Fruit fly (Drosophila melanogaster) whole organism, embryonic: ENCODE data around the gene IntS9.

Experiments
- B-H2 ChIP-seq: fragments of 200-800 bp; sonication (Bioruptor generic); optimal IDR thresholded peaks from 2 replicates; lab custom pipeline; 2018; ENCODE audit warnings: missing biosample characterization, mild to moderate bottlenecking, missing genetic modification characterization
- CG10274 ChIP-seq: fragments of 200-800 bp; sonication (Bioruptor generic); optimal IDR thresholded peaks from 3 replicates; lab custom pipeline; 2017; ENCODE audit warnings: missing biosample characterization, mild to moderate bottlenecking, missing genetic modification characterization
- CG10654 ChIP-seq: fragments of 200-800 bp; sonication (Bioruptor generic); optimal IDR thresholded peaks from 2 replicates; lab custom pipeline; 2016; ENCODE audit warnings: missing biosample characterization, missing genetic modification characterization
- CG11085 ChIP-seq: fragments of 200-800 bp; sonication (Bioruptor generic); IDR thresholded peaks from 2 replicates; pipeline ENCODE4 v1.3.6; 2022; ENCODE audit warnings: missing biosample characterization, missing genetic modification characterization
- CG11695 ChIP-seq: fragments of 200-800 bp; sonication (Bioruptor generic); IDR thresholded peaks from 3 replicates; pipeline ENCODE4 v1.3.6; 2022; ENCODE audit warnings: missing biosample characterization, missing genetic modification characterization
- CG12104 ChIP-seq: fragments of 200-800 bp; sonication (Bioruptor generic); optimal IDR thresholded peaks from 3 replicates; lab custom pipeline; 2016; ENCODE audit warnings: missing biosample characterization, missing genetic modification characterization
- CG1233 ChIP-seq: fragments of 200-800 bp; sonication (Bioruptor generic); optimal IDR thresholded peaks from 4 replicates; lab custom pipeline; 2018; ENCODE audit warnings: missing biosample characterization, mild to moderate bottlenecking, missing genetic modification characterization
- CG15514 ChIP-seq: fragments of 200-800 bp; sonication (Bioruptor generic); optimal IDR thresholded peaks from 3 replicates; lab custom pipeline; 2017; ENCODE audit warnings: missing biosample characterization, missing genetic modification characterization, mild to moderate bottlenecking, moderate library complexity, missing genetic modification reagents
- CG1792 ChIP-seq: fragments of 200-800 bp; sonication (Bioruptor generic); optimal IDR thresholded peaks from 2 replicates; lab custom pipeline; 2016; ENCODE audit warnings: missing biosample characterization, missing genetic modification characterization
- CG30431 ChIP-seq: fragments of 200-800 bp; sonication (Bioruptor generic); optimal IDR thresholded peaks from 2 replicates; lab custom pipeline; 2017; ENCODE audit warnings: missing biosample characterization, missing genetic modification characterization
- CG31441 ChIP-seq: fragments of 200-800 bp; sonication (Bioruptor generic); IDR thresholded peaks from 2 replicates; pipeline ENCODE4 v1.3.6; 2022; ENCODE audit warnings: missing biosample characterization, missing genetic modification characterization
- CG3163 ChIP-seq: fragments of 200-800 bp; sonication (Bioruptor generic); optimal IDR thresholded peaks from 3 replicates; lab custom pipeline; 2016; ENCODE audit warnings: missing biosample characterization, missing genetic modification characterization
- CG32767 ChIP-seq: fragments of 200-800 bp; sonication (Bioruptor generic); IDR thresholded peaks from 2 replicates; pipeline ENCODE4 v1.3.6; 2022; ENCODE audit warnings: missing biosample characterization, missing genetic modification characterization
- CG33213 ChIP-seq: fragments of 200-800 bp; sonication (Bioruptor generic); optimal IDR thresholded peaks from 3 replicates; lab custom pipeline; 2016; ENCODE audit warnings: missing biosample characterization, missing genetic modification characterization
- CG3838 ChIP-seq: fragments of 200-800 bp; sonication (Bioruptor generic); optimal IDR thresholded peaks from 3 replicates; lab custom pipeline; 2016; ENCODE audit warnings: missing biosample characterization, missing genetic modification characterization
- CG3847 ChIP-seq: fragments of 200-800 bp; sonication (Bioruptor generic); IDR thresholded peaks from 2 replicates; pipeline ENCODE4 v1.3.6; 2022; ENCODE audit warnings: missing biosample characterization, missing genetic modification characterization
- CG4854 ChIP-seq: fragments of 200-800 bp; sonication (Bioruptor generic); optimal IDR thresholded peaks from 2 replicates; lab custom pipeline; 2016; ENCODE audit warnings: missing biosample characterization, missing genetic modification characterization, inconsistent platforms
- CG6175 ChIP-seq: fragments of 200-800 bp; sonication (Bioruptor generic); IDR thresholded peaks from 3 replicates; pipeline ENCODE4 v1.3.6; 2022; ENCODE audit warnings: missing biosample characterization, missing genetic modification characterization
- CG6683 ChIP-seq: fragments of 200-800 bp; sonication (Bioruptor generic); optimal IDR thresholded peaks from 2 replicates; lab custom pipeline; 2017; ENCODE audit warnings: missing biosample characterization, mild to moderate bottlenecking, missing genetic modification characterization, missing genetic modification reagents
- CG6689 ChIP-seq: fragments of 200-800 bp; sonication (Bioruptor generic); IDR thresholded peaks from 2 replicates; pipeline ENCODE4 v1.3.6; 2022; ENCODE audit warnings: missing biosample characterization, missing genetic modification characterization
- CG6813 ChIP-seq: fragments of 200-800 bp; sonication (Bioruptor generic); optimal IDR thresholded peaks from 2 replicates; lab custom pipeline; 2017; ENCODE audit warnings: missing biosample characterization, missing genetic modification characterization, mild to moderate bottlenecking, moderate library complexity, missing genetic modification reagents
- CG7745 ChIP-seq: fragments of 200-800 bp; sonication (Bioruptor generic); optimal IDR thresholded peaks from 2 replicates; lab custom pipeline; 2018; ENCODE audit warnings: missing biosample characterization, mild to moderate bottlenecking, missing genetic modification characterization, moderate library complexity
- Dad ChIP-seq: fragments of 200-800 bp; sonication (Bioruptor generic); optimal IDR thresholded peaks from 3 replicates; lab custom pipeline; 2016; ENCODE audit warnings: missing biosample characterization, missing genetic modification characterization
- Dbx ChIP-seq: fragments of 200-800 bp; sonication (Bioruptor generic); IDR thresholded peaks from 3 replicates; pipeline ENCODE4 v1.3.6; 2022; ENCODE audit warnings: missing biosample characterization, missing genetic modification characterization
- Doc3 ChIP-seq: fragments of 200-800 bp; sonication (Bioruptor generic); IDR thresholded peaks from 3 replicates; pipeline ENCODE4 v1.3.6; 2022; ENCODE audit warnings: missing biosample characterization, missing genetic modification characterization; ENCODE audit not compliant: partially characterized antibody
- Gsc ChIP-seq: fragments of 200-800 bp; sonication (Bioruptor generic); IDR thresholded peaks from 2 replicates; pipeline ENCODE4 v1.3.6; 2022; ENCODE audit warnings: missing biosample characterization, missing genetic modification characterization
- HLH4C ChIP-seq: fragments of 200-800 bp; sonication (Bioruptor generic); IDR thresholded peaks from 3 replicates; pipeline ENCODE4 v1.3.6; 2022; ENCODE audit warnings: missing biosample characterization, missing genetic modification characterization; ENCODE audit not compliant: partially characterized antibody
- Lim3 ChIP-seq: fragments of 200-800 bp; sonication (Bioruptor generic); IDR thresholded peaks from 2 replicates; pipeline ENCODE4 v1.3.6; 2022; ENCODE audit warnings: missing biosample characterization, missing genetic modification characterization
- Lpt ChIP-seq: fragments of >200 bp; optimal IDR thresholded peaks from 2 replicates; lab custom pipeline; 2018; ENCODE audit warnings: missing biosample characterization, missing genetic modification characterization
- MESR4 ChIP-seq: fragments of 200-800 bp; sonication (Bioruptor generic); optimal IDR thresholded peaks from 2 replicates; lab custom pipeline; 2018; ENCODE audit warnings: missing biosample characterization, mild to moderate bottlenecking, missing genetic modification characterization, moderate library complexity
- Nf-YB ChIP-seq: fragments of 200-800 bp; sonication (Bioruptor generic); optimal IDR thresholded peaks from 3 replicates; lab custom pipeline; 2019; ENCODE audit warnings: missing biosample characterization, mild to moderate bottlenecking, missing genetic modification characterization, moderate library complexity
- Side ChIP-seq: fragments of 200-800 bp; sonication (Bioruptor generic); optimal IDR thresholded peaks from 2 replicates; lab custom pipeline; 2016; ENCODE audit warnings: missing biosample characterization, missing genetic modification characterization
- Taf1 ChIP-seq: fragments of 200-800 bp; sonication (Bioruptor generic); IDR thresholded peaks from 2 replicates; pipeline ENCODE4 v1.3.6; 2022; ENCODE audit warnings: missing biosample characterization, missing genetic modification characterization
- al ChIP-seq: fragments of 200-800 bp; sonication (Bioruptor generic); IDR thresholded peaks from 2 replicates; pipeline ENCODE4 v1.3.6; 2022; ENCODE audit warnings: missing biosample characterization, missing genetic modification characterization
- amos ChIP-seq: fragments of 200-800 bp; sonication (Bioruptor generic); IDR thresholded peaks from 2 replicates; pipeline ENCODE4 v1.3.6; 2022; ENCODE audit warnings: missing biosample characterization, missing genetic modification characterization; ENCODE audit not compliant: partially characterized antibody
- chinmo ChIP-seq: fragments of 200-800 bp; sonication (Bioruptor generic); IDR thresholded peaks from 4 replicates; pipeline ENCODE4 v1.3.6; 2022; ENCODE audit warnings: missing biosample characterization, missing genetic modification characterization; ENCODE audit not compliant: partially characterized antibody
- crc ChIP-seq: fragments of 200-800 bp; sonication (Bioruptor generic); optimal IDR thresholded peaks from 2 replicates; lab custom pipeline; 2016; ENCODE audit warnings: missing biosample characterization, missing genetic modification characterization
- dimm ChIP-seq: fragments of 200-800 bp; sonication (Bioruptor generic); IDR thresholded peaks from 2 replicates; pipeline ENCODE4 v1.3.6; 2022; ENCODE audit warnings: missing biosample characterization, missing genetic modification characterization
- dysf ChIP-seq: fragments of 200-800 bp; sonication (Bioruptor generic); IDR thresholded peaks from 3 replicates; pipeline ENCODE4 v1.3.6; 2022; ENCODE audit warnings: missing biosample characterization, missing genetic modification characterization
- gce ChIP-seq: fragments of 200-800 bp; sonication (Bioruptor generic); IDR thresholded peaks from 3 replicates; pipeline ENCODE4 v1.3.6; 2022; ENCODE audit warnings: missing biosample characterization, missing genetic modification characterization
- her ChIP-seq: fragments of 200-800 bp; sonication (Bioruptor generic); optimal IDR thresholded peaks from 2 replicates; lab custom pipeline; 2016; ENCODE audit warnings: missing biosample characterization, missing genetic modification characterization
- lbe ChIP-seq: fragments of 200-800 bp; sonication (Bioruptor generic); optimal IDR thresholded peaks from 2 replicates; lab custom pipeline; 2016; ENCODE audit warnings: missing biosample characterization, mild to moderate bottlenecking, missing genetic modification characterization
- pan ChIP-seq, 4 experiments: fragments of >200 bp in 3 of 4; fragments of 200-800 bp in 1 of 4; sonication (Bioruptor generic) in 1 of 4; optimal IDR thresholded peaks in 3 of 4; IDR thresholded peaks in 1 of 4; 2 replicates each; pipeline versions ENCODE4 v1.3.6 to Lab custom; 2017 to 2022; ENCODE audit warnings: missing biosample characterization in 2 of 4, missing genetic modification characterization in 2 of 4, mixed read lengths in 1 of 4
- seq ChIP-seq: fragments of 200-800 bp; sonication (Bioruptor generic); IDR thresholded peaks from 2 replicates; pipeline ENCODE4 v1.3.6; 2022; ENCODE audit warnings: missing biosample characterization, missing genetic modification characterization
- tin ChIP-seq: fragments of 200-800 bp; sonication (Bioruptor generic); optimal IDR thresholded peaks from 3 replicates; lab custom pipeline; 2016; ENCODE audit warnings: missing biosample characterization, missing genetic modification characterization
- trem ChIP-seq: fragments of 200-800 bp; optimal IDR thresholded peaks from 3 replicates; lab custom pipeline; 2019; ENCODE audit warnings: missing biosample characterization, mild to moderate bottlenecking, missing genetic modification characterization, moderate library complexity
- tup ChIP-seq: fragments of 200-800 bp; sonication (Bioruptor generic); optimal IDR thresholded peaks from 2 replicates; lab custom pipeline; 2016; ENCODE audit warnings: missing biosample characterization, mild to moderate bottlenecking, missing genetic modification characterization, moderate library complexity
- tx ChIP-seq: fragments of 200-800 bp; sonication (Bioruptor generic); optimal IDR thresholded peaks from 2 replicates; lab custom pipeline; 2016; ENCODE audit warnings: missing biosample characterization, missing genetic modification characterization
- zen2 ChIP-seq: fragments of 200-800 bp; sonication (Bioruptor generic); IDR thresholded peaks from 3 replicates; pipeline ENCODE4 v1.3.6; 2022; ENCODE audit warnings: missing biosample characterization, missing genetic modification characterization; ENCODE audit not compliant: partially characterized antibody
- zf30C ChIP-seq: fragments of 200-800 bp; sonication (Bioruptor generic); optimal IDR thresholded peaks from 3 replicates; lab custom pipeline; 2018; ENCODE audit warnings: missing biosample characterization, mild to moderate bottlenecking, missing genetic modification characterization

IntS9 gene

dm6 chr3L:16128481-16128972 lies 23.1 kb upstream of the IntS9 start, which contains the start of gene Pgm1 (continued):
- TF ChIP-seq CG32767 = peak; percentile 46
- TF ChIP-seq CG11085 = peak; percentile 67
- peak; percentile 85 for TF ChIP-seq CG33213 (GFP tag; lab: Kevin White, UChicago)
- peak; percentile 94 for TF ChIP-seq Side (GFP tag; lab: Kevin White, UChicago)
- peak; percentile 83 for TF ChIP-seq lbe (GFP tag; lab: Kevin White, UChicago)
- 0 out of 3 replicates have a peak, but pooled peaks have one; percentile 6 for TF ChIP-seq HLH4C (GFP tag; lab: Robert Waterston, UW)
- no peak; the same call in 1 of the 2 replicates for TF ChIP-seq amos (GFP tag; lab: Robert Waterston, UW)
- TF ChIP-seq CG15514 (GFP tag; lab: Kevin White, UChicago) = peak; percentile 80
- peak; percentile 100 for TF ChIP-seq CG10274
- TF ChIP-seq CG3838 (GFP tag; lab: Kevin White, UChicago) = peak; percentile 55
- peak; percentile 42; the same call in 2 of the 3 replicates for TF ChIP-seq CG6175 (GFP tag; lab: Robert Waterston, UW)
- peak; percentile 37; the same call in 1 of the 2 replicates for TF ChIP-seq Taf1 (GFP tag; lab: Robert Waterston, UW)
- peak; percentile 60 for TF ChIP-seq CG3847 (GFP tag; lab: Robert Waterston, UW)
- TF ChIP-seq dysf (GFP tag; lab: Robert Waterston, UW) = peak; percentile 79
- peak; percentile 70 for TF ChIP-seq seq (GFP tag; lab: Robert Waterston, UW)
- TF ChIP-seq Dad = peak; percentile 81
- peak; percentile 71 for TF ChIP-seq B-H2 (GFP tag; lab: Kevin White, UChicago)
- TF ChIP-seq CG1233 = peak; percentile 49
- peak; percentile 60 for TF ChIP-seq CG30431 (GFP tag; lab: Kevin White, UChicago)
- no peak for TF ChIP-seq CG7745 (tag; lab: Kevin White, UChicago)
- peak; percentile 83 for TF ChIP-seq CG1792 (GFP tag; lab: Kevin White, UChicago)
- TF ChIP-seq CG3163 = peak; percentile 82
- peak; percentile 77 for TF ChIP-seq CG10654 (GFP tag; lab: Kevin White, UChicago)
- TF ChIP-seq al (GFP tag; lab: Robert Waterston, UW) = peak; percentile 66
- TF ChIP-seq zf30C = no peak
- peak; percentile 65 for TF ChIP-seq CG31441 (GFP tag; lab: Robert Waterston, UW)
- TF ChIP-seq CG6813 (GFP tag; lab: Kevin White, UChicago) = peak; percentile 77
- no peak for TF ChIP-seq zen2
- peak; percentile 88 for TF ChIP-seq tx (GFP tag; lab: Kevin White, UChicago)
- peak; percentile 21; the same call in 1 of the 2 replicates for TF ChIP-seq Lim3
- peak; percentile 70 for TF ChIP-seq tin
- no peak for TF ChIP-seq pan (optimal IDR thresholded peaks at IDR 0.05; lab: Kevin White, UChicago)
- TF ChIP-seq pan (GFP tag; optimal IDR thresholded peaks at IDR 0.05 in 1 of 2, IDR thresholded peaks at IDR 0.05 in 1 of 2) = peak in 1 of 2 experiments; percentile 85
- peak; percentile 52 for TF ChIP-seq Dbx (GFP tag; lab: Robert Waterston, UW)
- peak; percentile 59 for TF ChIP-seq CG6689 (GFP tag; lab: Robert Waterston, UW)
- peak; percentile 74 for TF ChIP-seq tup
- TF ChIP-seq trem (tag; lab: Kevin White, UChicago) = peak; percentile 54
- peak; percentile 72 for TF ChIP-seq CG4854
- TF ChIP-seq Gsc (GFP tag; lab: Robert Waterston, UW) = peak; percentile 54; the same call in 1 of the 2 replicates
- peak; percentile 22 for TF ChIP-seq CG12104 (GFP tag; lab: Kevin White, UChicago)
- TF ChIP-seq Doc3 (GFP tag; lab: Robert Waterston, UW) = no peak
- TF ChIP-seq her = peak; percentile 94
- TF ChIP-seq Lpt (GFP tag; lab: Kevin White, UChicago) = no peak
- TF ChIP-seq chinmo = 0 out of 4 replicates have a peak, but pooled peaks have one; percentile 24
- TF ChIP-seq MESR4 (GFP tag; lab: Kevin White, UChicago) = peak; percentile 42
- peak; percentile 85 for TF ChIP-seq crc (GFP tag; lab: Kevin White, UChicago)
- TF ChIP-seq CG11695 (GFP tag; lab: Robert Waterston, UW) = peak; percentile 68
- no peak for TF ChIP-seq dimm (GFP tag; lab: Robert Waterston, UW)
- peak; percentile 65 for TF ChIP-seq Nf-YB (GFP tag; lab: Kevin White, UChicago)
- peak; percentile 40 for TF ChIP-seq CG6683
- peak; percentile 77; the same call in 2 of the 3 replicates for TF ChIP-seq gce (GFP tag; lab: Robert Waterston, UW)
